Worm (Caenorhabditis elegans) whole organism, late embryonic: ENCODE measurements around the gene slc-9B.1.

ENCODE experiments used
- K02D7.2 ChIP-seq: sonication (generic microtip); optimal IDR thresholded peaks from 2 replicates; lab custom pipeline; 2017; ENCODE audit warnings: mild to moderate bottlenecking, missing genetic modification characterization, missing compliant biosample characterization
- K09A11.1 ChIP-seq: sonication (generic microtip); optimal IDR thresholded peaks from 2 replicates; lab custom pipeline; 2017; ENCODE audit warnings: antibody characterized with exemption, mild to moderate bottlenecking, missing genetic modification characterization, missing compliant biosample characterization; ENCODE audit not compliant: insufficient read depth
- ahr-1 ChIP-seq: sonication (generic microtip); optimal IDR thresholded peaks from 2 replicates; lab custom pipeline; 2016; ENCODE audit warnings: missing genetic modification characterization, missing compliant biosample characterization
- ama-1 ChIP-seq: fragments of 150-350 bp; optimal IDR thresholded peaks from 2 replicates; lab custom pipeline; 2014
- ceh-14 ChIP-seq: sonication (generic microtip); optimal IDR thresholded peaks from 2 replicates; lab custom pipeline; 2016; ENCODE audit warnings: missing genotype, missing genetic modification characterization, missing compliant biosample characterization
- ceh-18 ChIP-seq: sonication (generic microtip); optimal IDR thresholded peaks from 2 replicates; lab custom pipeline; 2016; ENCODE audit warnings: missing genetic modification characterization, missing compliant biosample characterization
- ceh-19 ChIP-seq: fragments of 200-800 bp; sonication (Bioruptor generic); optimal IDR thresholded peaks from 2 replicates; lab custom pipeline; 2018; ENCODE audit warnings: mild to moderate bottlenecking, missing genetic modification characterization, missing compliant biosample characterization
- ceh-24 ChIP-seq: sonication (generic microtip); optimal IDR thresholded peaks from 2 replicates; lab custom pipeline; 2016; ENCODE audit warnings: mild to moderate bottlenecking, missing genetic modification characterization, missing compliant biosample characterization
- ceh-34 ChIP-seq: sonication (generic microtip); optimal IDR thresholded peaks from 2 replicates; lab custom pipeline; 2016; ENCODE audit warnings: mild to moderate bottlenecking, missing genetic modification characterization, missing compliant biosample characterization
- ceh-48 ChIP-seq: sonication (generic microtip); optimal IDR thresholded peaks from 2 replicates; lab custom pipeline; 2016; ENCODE audit warnings: missing genetic modification characterization, inconsistent platforms, missing compliant biosample characterization
- dmd-4 ChIP-seq: sonication (generic microtip); optimal IDR thresholded peaks from 2 replicates; lab custom pipeline; 2016; ENCODE audit warnings: borderline replicate concordance, missing genetic modification characterization, missing compliant biosample characterization
- elt-2 ChIP-seq: sonication (generic microtip); optimal IDR thresholded peaks from 2 replicates; lab custom pipeline; 2016; ENCODE audit warnings: missing genetic modification reagents, missing genetic modification characterization, missing compliant biosample characterization
- elt-4 ChIP-seq: sonication (generic microtip); optimal IDR thresholded peaks from 2 replicates; lab custom pipeline; 2016; ENCODE audit warnings: missing genetic modification characterization, missing compliant biosample characterization
- ets-4 ChIP-seq: sonication (generic microtip); optimal IDR thresholded peaks from 2 replicates; lab custom pipeline; 2016; ENCODE audit warnings: missing genetic modification characterization, missing compliant biosample characterization
- fax-1 ChIP-seq: sonication (generic microtip); optimal IDR thresholded peaks from 2 replicates; lab custom pipeline; 2016; ENCODE audit warnings: missing genotype, missing genetic modification characterization, missing compliant biosample characterization
- fkh-10 ChIP-seq: fragments of 150-350 bp; optimal IDR thresholded peaks from 2 replicates; lab custom pipeline; 2014; ENCODE audit warnings: missing biosample characterization, missing genetic modification reagents, missing genetic modification characterization
- fkh-6 ChIP-seq: sonication (generic microtip); optimal IDR thresholded peaks from 2 replicates; lab custom pipeline; 2016; ENCODE audit warnings: missing genetic modification characterization, missing compliant biosample characterization
- gmeb-2 ChIP-seq: sonication (generic microtip); optimal IDR thresholded peaks from 2 replicates; lab custom pipeline; 2016; ENCODE audit warnings: missing genetic modification characterization, inconsistent platforms, missing compliant biosample characterization
- hlh-15 ChIP-seq: sonication (generic microtip); optimal IDR thresholded peaks from 2 replicates; lab custom pipeline; 2016; ENCODE audit warnings: missing genetic modification characterization, missing compliant biosample characterization
- hlh-30 ChIP-seq: sonication (generic microtip); optimal IDR thresholded peaks from 2 replicates; lab custom pipeline; 2017; ENCODE audit warnings: antibody characterized with exemption, missing genetic modification characterization, missing compliant biosample characterization; ENCODE audit not compliant: insufficient read depth
- hlh-6 ChIP-seq: sonication (generic microtip); optimal IDR thresholded peaks from 2 replicates; lab custom pipeline; 2016; ENCODE audit warnings: missing genotype, missing genetic modification characterization, missing compliant biosample characterization
- lim-6 ChIP-seq: sonication (generic microtip); optimal IDR thresholded peaks from 2 replicates; lab custom pipeline; 2016; ENCODE audit warnings: missing genetic modification characterization, missing compliant biosample characterization
- lin-11 ChIP-seq: fragments of 200-800 bp; sonication (Bioruptor generic); optimal IDR thresholded peaks from 2 replicates; lab custom pipeline; 2018; ENCODE audit warnings: mild to moderate bottlenecking, missing genetic modification characterization, missing compliant biosample characterization
- nhr-11 ChIP-seq: fragments of 150-350 bp; optimal IDR thresholded peaks from 2 replicates; lab custom pipeline; 2014; ENCODE audit warnings: missing biosample characterization, missing genetic modification characterization
- nhr-232 ChIP-seq: sonication (generic microtip); optimal IDR thresholded peaks from 2 replicates; lab custom pipeline; 2016; ENCODE audit warnings: missing genetic modification characterization, missing compliant biosample characterization
- npax-4 ChIP-seq: sonication (generic microtip); optimal IDR thresholded peaks from 2 replicates; lab custom pipeline; 2016; ENCODE audit warnings: missing genetic modification characterization, missing compliant biosample characterization
- odd-2 ChIP-seq: sonication (generic microtip); optimal IDR thresholded peaks from 2 replicates; lab custom pipeline; 2017; ENCODE audit warnings: antibody characterized with exemption, mild to moderate bottlenecking, missing genetic modification characterization, missing compliant biosample characterization
- pax-1 ChIP-seq: fragments of 150-350 bp; optimal IDR thresholded peaks from 2 replicates; lab custom pipeline; 2014; ENCODE audit warnings: missing biosample characterization, missing genetic modification characterization
- pha-2 ChIP-seq: sonication (generic microtip); optimal IDR thresholded peaks from 2 replicates; lab custom pipeline; 2017; ENCODE audit warnings: mild to moderate bottlenecking, missing genetic modification characterization, missing compliant biosample characterization
- pha-4 ChIP-seq: fragments of 150-350 bp; optimal IDR thresholded peaks from 2 replicates; lab custom pipeline; 2018; ENCODE audit warnings: missing biosample characterization, missing genetic modification reagents, missing genetic modification characterization
- pqm-1 ChIP-seq: sonication (generic microtip); optimal IDR thresholded peaks from 2 replicates; lab custom pipeline; 2016; ENCODE audit warnings: missing genetic modification characterization, missing compliant biosample characterization
- sdc-2 ChIP-seq: sonication (generic microtip); optimal IDR thresholded peaks from 2 replicates; lab custom pipeline; 2016; ENCODE audit warnings: missing genotype, missing genetic modification characterization, missing compliant biosample characterization
- sox-4 ChIP-seq: sonication (generic microtip); optimal IDR thresholded peaks from 2 replicates; lab custom pipeline; 2017; ENCODE audit warnings: mild to moderate bottlenecking, missing genetic modification characterization, inconsistent platforms, missing compliant biosample characterization
- tbx-7 ChIP-seq: sonication (generic microtip); optimal IDR thresholded peaks from 2 replicates; lab custom pipeline; 2016; ENCODE audit warnings: missing genotype, missing genetic modification characterization, missing compliant biosample characterization
- ttx-3 ChIP-seq: sonication (generic microtip); optimal IDR thresholded peaks from 2 replicates; lab custom pipeline; 2016; ENCODE audit warnings: missing genetic modification reagents, missing genetic modification characterization, missing compliant biosample characterization
- zip-5 ChIP-seq: sonication (generic microtip); optimal IDR thresholded peaks from 2 replicates; lab custom pipeline; 2016; ENCODE audit warnings: missing genetic modification characterization, missing compliant biosample characterization

slc-9B.1 gene

ce11 chrX:10306289-10306688, 26.9 kb downstream of the slc-9B.1 start, which contains the start of gene cnc-8:
Gene cnc-8 (plus strand): TSS chrX:10306595.
- TF ChIP-seq nhr-232 (tag; lab: Kevin White, UChicago) = no peak
- TF ChIP-seq lin-11 (tag; lab: Kevin White, UChicago) = no peak
- TF ChIP-seq ceh-24 (tag; lab: Kevin White, UChicago) = no peak
- no peak for TF ChIP-seq ceh-34 (tag; lab: Kevin White, UChicago)
- no peak for TF ChIP-seq ceh-14
- no peak for TF ChIP-seq fkh-6 (tag; lab: Kevin White, UChicago)

- TF ChIP-seq ets-4 (tag; lab: Kevin White, UChicago) (no peak), ceh-18 (no peak), ahr-1 (tag; lab: Kevin White, UChicago) (no peak), zip-5 (tag; lab: Kevin White, UChicago) (no peak), fax-1 (tag; lab: Kevin White, UChicago) (no peak), pax-1 (tag; lab: Kevin White, UChicago) (no peak), hlh-6 (no peak), sdc-2 (no peak), sox-4 (tag; lab: Kevin White, UChicago) (no peak), fkh-10 (GFP tag; lab: Kevin White, UChicago) (no peak), pqm-1 (tag; lab: Kevin White, UChicago) (no peak), ttx-3 (tag; lab: Kevin White, UChicago) (no peak), elt-4 (tag; lab: Kevin White, UChicago) (no peak), ceh-34 (tag; lab: Kevin White, UChicago) (no peak)
Observed at ce11 chrX:10306923-10307322, 27.5 kb downstream of the slc-9B.1 start.

- TF ChIP-seq gmeb-2 (tag; lab: Kevin White, UChicago) (no peak), ttx-3 (tag; lab: Kevin White, UChicago) (no peak), K09A11.1 (tag; lab: Kevin White, UChicago) (no peak), nhr-232 (tag; lab: Kevin White, UChicago) (no peak), hlh-30 (tag; lab: Kevin White, UChicago) (no peak), ama-1 (lab: Kevin White, UChicago) (no peak), ahr-1 (tag; lab: Kevin White, UChicago) (no peak), ceh-48 (tag; lab: Kevin White, UChicago) (no peak), hlh-15 (tag; lab: Kevin White, UChicago) (no peak), lim-6 (tag; lab: Kevin White, UChicago) (no peak), lin-11 (tag; lab: Kevin White, UChicago) (no peak), npax-4 (no peak), pax-1 (tag; lab: Kevin White, UChicago) (no peak), ceh-19 (no peak), hlh-6 (no peak), dmd-4 (tag; lab: Kevin White, UChicago) (no peak)
- TF ChIP-seq, all 69 proteins: peak for 0
Observed at ce11 chrX:10307495-10307894, 28.1 kb downstream of the slc-9B.1 start, which contains the start of gene F41E7.7. Gene F41E7.7 (plus strand): TSS chrX:10307795.

ce11 chrX:10310366-10310765, 31.0 kb downstream of the slc-9B.1 start, which contains the start of gene F41E7.6:
Gene F41E7.6 (minus strand): TSS chrX:10310466.
- TF ChIP-seq pha-2 = no peak
- TF ChIP-seq npax-4 = no peak
- TF ChIP-seq nhr-11 (tag; lab: Kevin White, UChicago) = no peak
- TF ChIP-seq ceh-19 = no peak
- no peak for TF ChIP-seq tbx-7 (tag; lab: Kevin White, UChicago)
- no peak for TF ChIP-seq ttx-3 (tag; lab: Kevin White, UChicago)
- no peak for TF ChIP-seq odd-2
- TF ChIP-seq K02D7.2 (tag; lab: Kevin White, UChicago) = no peak
- TF ChIP-seq elt-2 (tag; lab: Kevin White, UChicago) = no peak
- no peak for TF ChIP-seq pha-4 (tag; lab: Kevin White, UChicago)
- TF ChIP-seq, all 69 proteins: peak for 0
